Worm (Caenorhabditis elegans) whole organism, midembryonic: Measurements from ENCODE around the gene R05D8.11.

Experiments used
- T22C8.4 ChIP-seq: fragments of 200-800 bp; sonication (Bioruptor generic); IDR thresholded peaks from 2 replicates; pipeline ENCODE4 v1.3.6; 2022; ENCODE audit warnings: missing genetic modification characterization, missing compliant biosample characterization
- cog-1 ChIP-seq: sonication (generic microtip); optimal IDR thresholded peaks from 2 replicates; lab custom pipeline; 2016; ENCODE audit warnings: missing genetic modification characterization, missing compliant biosample characterization
- flt-1 ChIP-seq: fragments of 200-800 bp; sonication (Bioruptor generic); IDR thresholded peaks from 2 replicates; pipeline ENCODE4 v1.3.6; 2022; ENCODE audit warnings: missing genetic modification characterization, missing compliant biosample characterization
- klf-2 ChIP-seq: fragments of 200-800 bp; sonication (Bioruptor generic); conservative IDR thresholded peaks from 2 replicates; pipeline ENCODE4 v1.3.6; 2022; ENCODE audit warnings: missing genetic modification reagents, missing genetic modification characterization, missing compliant biosample characterization
- med-1 ChIP-seq: sonication (generic microtip); optimal IDR thresholded peaks from 2 replicates; lab custom pipeline; 2017; ENCODE audit warnings: missing genetic modification characterization, mild to moderate bottlenecking, missing compliant biosample characterization, antibody characterized with exemption, missing genetic modification reagents; ENCODE audit not compliant: insufficient read depth
- ref-1 ChIP-seq: fragments of 200-800 bp; sonication (Bioruptor generic); conservative IDR thresholded peaks from 2 replicates; pipeline ENCODE4 v1.3.6; 2022; ENCODE audit warnings: missing genetic modification reagents, missing genetic modification characterization, missing compliant biosample characterization
- tab-1 ChIP-seq: fragments of 200-800 bp; sonication (Bioruptor generic); IDR thresholded peaks from 2 replicates; pipeline ENCODE4 v1.3.6; 2022; ENCODE audit warnings: missing genetic modification characterization, missing compliant biosample characterization
- ztf-23 ChIP-seq: fragments of 200-800 bp; sonication (Bioruptor generic); IDR thresholded peaks from 2 replicates; pipeline ENCODE4 v1.3.6; 2022; ENCODE audit warnings: missing genetic modification reagents, missing genetic modification characterization, missing compliant biosample characterization
- ztf-29 ChIP-seq: fragments of 200-800 bp; sonication (Bioruptor generic); IDR thresholded peaks from 2 replicates; pipeline ENCODE4 v1.3.6; 2022; ENCODE audit warnings: missing genetic modification reagents, missing genetic modification characterization, missing compliant biosample characterization

R05D8.11 gene

DNA sequence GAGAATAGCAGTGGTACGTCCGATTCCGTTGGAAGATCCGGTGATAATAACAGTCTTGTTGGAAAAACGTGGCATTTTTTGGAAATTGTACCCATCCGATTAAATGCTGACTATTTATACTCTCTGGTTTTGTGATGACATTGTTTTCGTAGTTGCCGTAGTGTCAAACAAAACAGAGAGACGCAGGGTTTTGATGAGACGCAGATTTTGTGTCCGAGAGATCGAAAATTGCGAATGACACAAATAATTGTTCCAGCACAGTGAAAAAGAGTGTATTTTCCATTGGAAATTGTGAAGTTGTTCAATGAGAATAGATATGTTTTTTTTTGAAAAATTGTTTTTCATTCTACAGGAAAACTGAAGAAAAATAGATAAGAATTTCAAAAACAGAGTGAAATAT lies 17.6 kb downstream of the R05D8.11 start, which contains the start of gene R05D8.7:
R05D8.7 (minus strand) TSS at position 104 of the 400 bp plus-strand sequence.
- no peak for TF ChIP-seq ref-1 (GFP tag; lab: Robert Waterston, UW)
- TF ChIP-seq ztf-29 (GFP tag; lab: Robert Waterston, UW): no peak
- TF ChIP-seq T22C8.4: no peak

- TF ChIP-seq tab-1 (GFP tag; lab: Robert Waterston, UW) (no peak), klf-2 (GFP tag; lab: Robert Waterston, UW) (no peak), ztf-23 (GFP tag; lab: Robert Waterston, UW) (no peak), med-1 (GFP tag; lab: Kevin White, UChicago) (no peak), cog-1 (tag; lab: Kevin White, UChicago) (no peak), ref-1 (GFP tag; lab: Robert Waterston, UW) (no peak), ztf-29 (GFP tag; lab: Robert Waterston, UW) (no peak), T22C8.4 (no peak), flt-1 (GFP tag; lab: Robert Waterston, UW) (no peak)
Observed at ce11 chrV:2761470-2761869, 19.2 kb downstream of the R05D8.11 start.

DNA sequence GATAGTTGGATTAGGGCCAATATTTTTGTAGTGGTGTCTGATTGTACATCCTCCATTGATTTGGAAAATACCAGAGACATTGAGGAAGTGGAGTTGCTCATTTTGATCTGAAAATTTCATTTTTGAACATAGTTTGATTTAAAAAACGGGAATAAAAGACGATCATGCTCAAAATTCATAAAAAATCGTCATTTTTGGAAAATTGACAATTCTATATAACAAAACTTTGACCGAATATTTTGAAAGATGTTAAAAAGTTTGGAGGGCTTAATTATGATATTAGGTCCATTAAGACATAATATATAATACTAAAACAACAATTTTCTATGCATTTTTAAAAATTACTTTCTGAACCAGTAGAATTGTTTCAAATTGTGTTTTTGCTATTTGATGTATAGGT lies 21.2 kb downstream of the R05D8.11 start, which contains the start of gene srg-58:
srg-58 (minus strand) TSS at position 101 of the 400 bp plus-strand sequence.
- TF ChIP-seq flt-1 (GFP tag; lab: Robert Waterston, UW): no peak
- no peak for TF ChIP-seq T22C8.4
- TF ChIP-seq klf-2 (GFP tag; lab: Robert Waterston, UW): no peak
- TF ChIP-seq tab-1 (GFP tag; lab: Robert Waterston, UW): no peak
- no peak for TF ChIP-seq med-1 (GFP tag; lab: Kevin White, UChicago)
- no peak for TF ChIP-seq ztf-29 (GFP tag; lab: Robert Waterston, UW)

ce11 chrV:2758437-2758836 lies 22.2 kb downstream of the R05D8.11 start:
- TF ChIP-seq klf-2 (GFP tag; lab: Robert Waterston, UW) (0 out of 2 replicates have a peak, but pooled peaks have one; percentile 11), tab-1 (GFP tag; lab: Robert Waterston, UW) (0 out of 2 replicates have a peak, but pooled peaks have one; percentile 39), ztf-23 (GFP tag; lab: Robert Waterston, UW) (no peak), cog-1 (tag; lab: Kevin White, UChicago) (no peak)

- TF ChIP-seq cog-1 (tag; lab: Kevin White, UChicago) (no peak), ztf-29 (GFP tag; lab: Robert Waterston, UW) (no peak), ref-1 (GFP tag; lab: Robert Waterston, UW) (no peak), tab-1 (GFP tag; lab: Robert Waterston, UW) (no peak), flt-1 (GFP tag; lab: Robert Waterston, UW) (no peak), T22C8.4 (no peak), klf-2 (GFP tag; lab: Robert Waterston, UW) (no peak), ztf-23 (GFP tag; lab: Robert Waterston, UW) (no peak), med-1 (GFP tag; lab: Kevin White, UChicago) (no peak)
Observed at ce11 chrV:2757226-2757893, 23.3 kb downstream of the R05D8.11 start, which contains the start of gene srx-28. srx-28 (minus strand) TSS chrV:2757276.

DNA sequence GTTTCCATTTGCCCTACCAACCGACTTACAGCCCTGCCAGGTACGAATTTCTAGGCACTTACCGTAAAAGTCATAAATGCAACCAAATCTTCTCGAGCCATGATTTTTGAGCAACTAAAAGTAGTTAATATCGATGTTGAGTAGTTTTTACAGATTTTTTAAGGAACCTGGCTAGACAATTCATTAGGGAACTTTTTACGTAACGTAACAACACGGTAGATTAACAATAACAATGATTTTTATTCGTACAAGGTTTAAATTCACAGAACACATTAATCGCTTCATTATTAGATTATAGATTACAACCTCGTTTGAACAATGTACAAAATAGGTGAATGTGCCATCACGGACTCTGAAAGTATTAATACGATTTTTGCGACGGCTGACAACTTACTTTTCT lies 27.7 kb downstream of the R05D8.11 start, which contains the start of gene srx-26:
srx-26 (minus strand) TSS at position 101 of the 400 bp plus-strand sequence.
- TF ChIP-seq klf-2 (GFP tag; lab: Robert Waterston, UW): no peak
- no peak for TF ChIP-seq ztf-29 (GFP tag; lab: Robert Waterston, UW)

- no peak for TF ChIP-seq T22C8.4
- no peak for TF ChIP-seq ztf-29 (GFP tag; lab: Robert Waterston, UW)
- no peak for TF ChIP-seq klf-2 (GFP tag; lab: Robert Waterston, UW)
- no peak for TF ChIP-seq ref-1 (GFP tag; lab: Robert Waterston, UW)
- TF ChIP-seq med-1 (GFP tag; lab: Kevin White, UChicago): no peak
- no peak for TF ChIP-seq ztf-23 (GFP tag; lab: Robert Waterston, UW)
- no peak for TF ChIP-seq tab-1 (GFP tag; lab: Robert Waterston, UW)
- no peak for TF ChIP-seq flt-1 (GFP tag; lab: Robert Waterston, UW)
- TF ChIP-seq cog-1 (tag; lab: Kevin White, UChicago): no peak
Observed at ce11 chrV:2750006-2750405, 30.7 kb downstream of the R05D8.11 start, which contains the start of gene srx-24. srx-24 (minus strand) TSS chrV:2750106.

- TF ChIP-seq tab-1 (GFP tag; lab: Robert Waterston, UW) (no peak), flt-1 (GFP tag; lab: Robert Waterston, UW) (no peak), med-1 (GFP tag; lab: Kevin White, UChicago) (no peak), T22C8.4 (no peak), cog-1 (tag; lab: Kevin White, UChicago) (no peak), ztf-29 (GFP tag; lab: Robert Waterston, UW) (no peak), ztf-23 (GFP tag; lab: Robert Waterston, UW) (no peak), klf-2 (GFP tag; lab: Robert Waterston, UW) (no peak)
Observed at ce11 chrV:2746404-2746803, 34.3 kb downstream of the R05D8.11 start.

ce11 chrV:2742298-2742697 lies 38.4 kb downstream of the R05D8.11 start, which contains the start of gene srg-62:
srg-62 (minus strand) TSS chrV:2742398.
- TF ChIP-seq ztf-29 (GFP tag; lab: Robert Waterston, UW): no peak
- TF ChIP-seq flt-1 (GFP tag; lab: Robert Waterston, UW): no peak
- TF ChIP-seq tab-1 (GFP tag; lab: Robert Waterston, UW): no peak
- TF ChIP-seq ztf-23 (GFP tag; lab: Robert Waterston, UW): no peak
- TF ChIP-seq T22C8.4: no peak
- no peak for TF ChIP-seq klf-2 (GFP tag; lab: Robert Waterston, UW)
- no peak for TF ChIP-seq med-1 (GFP tag; lab: Kevin White, UChicago)
